Fruit fly (Drosophila melanogaster) whole organism, embryonic: ENCODE measurements around the gene CG18748.

Experiments
- CG10959 ChIP-seq: fragments of 200-800 bp; sonication (Bioruptor generic); IDR thresholded peaks from 2 replicates; pipeline ENCODE4 v1.3.6; 2022; ENCODE audit warnings: missing biosample characterization, missing genetic modification characterization
- CG11085 ChIP-seq: fragments of 200-800 bp; sonication (Bioruptor generic); IDR thresholded peaks from 2 replicates; pipeline ENCODE4 v1.3.6; 2022; ENCODE audit warnings: missing biosample characterization, missing genetic modification characterization
- CG12299 ChIP-seq: fragments of 200-800 bp; sonication (Bioruptor generic); optimal IDR thresholded peaks from 2 replicates; lab custom pipeline; 2018; ENCODE audit warnings: missing biosample characterization, mild to moderate bottlenecking, missing genetic modification characterization
- CG12744 ChIP-seq: fragments of 200-800 bp; sonication (Bioruptor generic); optimal IDR thresholded peaks from 2 replicates; lab custom pipeline; 2016; ENCODE audit warnings: missing biosample characterization, missing genetic modification characterization
- CG14860 ChIP-seq: fragments of 200-800 bp; sonication (Bioruptor generic); IDR thresholded peaks from 3 replicates; pipeline ENCODE4 v1.3.6; 2022; ENCODE audit warnings: missing biosample characterization, missing genetic modification characterization; ENCODE audit not compliant: partially characterized antibody
- CG17612 ChIP-seq: fragments of 200-800 bp; sonication (Bioruptor generic); IDR thresholded peaks from 2 replicates; pipeline ENCODE4 v1.3.6; 2022; ENCODE audit warnings: missing biosample characterization, missing genetic modification characterization
- CG17829 ChIP-seq: fragments of 200-800 bp; optimal IDR thresholded peaks from 2 replicates; lab custom pipeline; 2019; ENCODE audit warnings: missing biosample characterization, mild to moderate bottlenecking, missing genetic modification characterization, moderate library complexity
- CG34224 ChIP-seq: fragments of 200-800 bp; sonication (Bioruptor generic); IDR thresholded peaks from 3 replicates; pipeline ENCODE4 v1.3.6; 2022; ENCODE audit warnings: missing biosample characterization, missing genetic modification characterization; ENCODE audit not compliant: partially characterized antibody
- CG3838 ChIP-seq: fragments of 200-800 bp; sonication (Bioruptor generic); optimal IDR thresholded peaks from 3 replicates; lab custom pipeline; 2016; ENCODE audit warnings: missing biosample characterization, missing genetic modification characterization
- CG4424 ChIP-seq: fragments of 200-800 bp; sonication (Bioruptor generic); optimal IDR thresholded peaks from 3 replicates; lab custom pipeline; 2016; ENCODE audit warnings: missing biosample characterization, missing genetic modification characterization
- CG4707 ChIP-seq: fragments of 200-800 bp; sonication (Bioruptor generic); optimal IDR thresholded peaks from 2 replicates; lab custom pipeline; 2018; ENCODE audit warnings: missing biosample characterization, mild to moderate bottlenecking, missing genetic modification characterization, moderate library complexity
- CG6765 ChIP-seq: fragments of 200-800 bp; sonication (Bioruptor generic); optimal IDR thresholded peaks from 3 replicates; lab custom pipeline; 2017; ENCODE audit warnings: missing biosample characterization, mild to moderate bottlenecking, missing genetic modification characterization
- CG6854 ChIP-seq: fragments of 200-800 bp; sonication (Bioruptor generic); optimal IDR thresholded peaks from 3 replicates; lab custom pipeline; 2017; ENCODE audit warnings: missing biosample characterization, mild to moderate bottlenecking, missing genetic modification characterization
- CG7963 ChIP-seq: fragments of 200-800 bp; sonication (Bioruptor generic); IDR thresholded peaks from 3 replicates; pipeline ENCODE4 v1.3.6; 2022; ENCODE audit warnings: missing biosample characterization, missing genetic modification characterization; ENCODE audit not compliant: partially characterized antibody
- CG7987 ChIP-seq: fragments of 200-800 bp; sonication (Bioruptor generic); optimal IDR thresholded peaks from 2 replicates; lab custom pipeline; 2018; ENCODE audit warnings: missing biosample characterization, mild to moderate bottlenecking, missing genetic modification characterization, moderate library complexity
- CG8478 ChIP-seq: fragments of >200 bp; optimal IDR thresholded peaks from 2 replicates; lab custom pipeline; 2018
- CG9797 ChIP-seq: fragments of 200-800 bp; sonication (Bioruptor generic); optimal IDR thresholded peaks from 3 replicates; lab custom pipeline; 2018; ENCODE audit warnings: missing biosample characterization, mild to moderate bottlenecking, missing genetic modification characterization
- CkIIα-i1 ChIP-seq: fragments of 200-800 bp; sonication (Bioruptor generic); IDR thresholded peaks from 2 replicates; pipeline ENCODE4 v1.3.6; 2022; ENCODE audit warnings: missing biosample characterization, missing genetic modification characterization
- ERR ChIP-seq: fragments of 200-800 bp; sonication (Bioruptor generic); optimal IDR thresholded peaks from 2 replicates; lab custom pipeline; 2016; ENCODE audit warnings: missing biosample characterization, missing genetic modification characterization
- Ets97D ChIP-seq: fragments of 200-800 bp; sonication (Bioruptor generic); optimal IDR thresholded peaks from 3 replicates; lab custom pipeline; 2016; ENCODE audit warnings: missing biosample characterization, missing genetic modification characterization
- GATAe ChIP-seq: fragments of 200-800 bp; sonication (Bioruptor generic); conservative IDR thresholded peaks from 2 replicates; pipeline ENCODE4 v1.3.6; 2022; ENCODE audit warnings: missing biosample characterization, missing genetic modification characterization
- HLH3B ChIP-seq: fragments of 200-800 bp; sonication (Bioruptor generic); IDR thresholded peaks from 2 replicates; pipeline ENCODE4 v1.3.6; 2022; ENCODE audit warnings: missing biosample characterization, missing genetic modification characterization
- Med ChIP-seq: fragments of 200-800 bp; sonication (Bioruptor generic); peaks from one replicate; lab custom pipeline; 2016; ENCODE audit warnings: missing biosample characterization, missing genetic modification characterization, mild to moderate bottlenecking, inconsistent platforms, moderate library complexity
- NFAT ChIP-seq: fragments of 200-800 bp; sonication (Bioruptor generic); IDR thresholded peaks from 2 replicates; pipeline ENCODE4 v1.3.6; 2022; ENCODE audit warnings: missing biosample characterization, missing genetic modification characterization
- Pdp1 ChIP-seq, 2 experiments: fragments of 200-800 bp; sonication (Bioruptor generic); optimal IDR thresholded peaks; 3 replicates each; lab custom pipeline; 2016; ENCODE audit warnings: missing biosample characterization in 2 of 2, missing genetic modification characterization in 2 of 2, mild to moderate bottlenecking in 1 of 2, moderate library complexity in 1 of 2
- Sin3A ChIP-seq: fragments of >200 bp; optimal IDR thresholded peaks from 2 replicates; lab custom pipeline; 2018
- Spps ChIP-seq: fragments of 200-800 bp; sonication (Bioruptor generic); optimal IDR thresholded peaks from 2 replicates; lab custom pipeline; 2018; ENCODE audit warnings: missing biosample characterization, mild to moderate bottlenecking, missing genetic modification characterization
- TFAM ChIP-seq: fragments of 200-800 bp; sonication (Bioruptor generic); optimal IDR thresholded peaks from 2 replicates; lab custom pipeline; 2017; ENCODE audit warnings: missing biosample characterization, missing genetic modification characterization, inconsistent platforms
- Taf1 ChIP-seq: fragments of 200-800 bp; sonication (Bioruptor generic); IDR thresholded peaks from 2 replicates; pipeline ENCODE4 v1.3.6; 2022; ENCODE audit warnings: missing biosample characterization, missing genetic modification characterization
- Vsx1 ChIP-seq: fragments of 200-800 bp; sonication (Bioruptor generic); optimal IDR thresholded peaks from 2 replicates; lab custom pipeline; 2017; ENCODE audit warnings: missing biosample characterization, mild to moderate bottlenecking, missing genetic modification characterization, missing genetic modification reagents
- cas ChIP-seq: fragments of 200-800 bp; sonication (Bioruptor generic); IDR thresholded peaks from 2 replicates; pipeline ENCODE4 v1.3.6; 2022; ENCODE audit warnings: missing biosample characterization, missing genetic modification characterization
- cato ChIP-seq: fragments of 200-800 bp; sonication (Bioruptor generic); optimal IDR thresholded peaks from 2 replicates; lab custom pipeline; 2016; ENCODE audit warnings: missing biosample characterization, missing genetic modification characterization, borderline replicate concordance
- crc ChIP-seq: fragments of 200-800 bp; sonication (Bioruptor generic); optimal IDR thresholded peaks from 2 replicates; lab custom pipeline; 2016; ENCODE audit warnings: missing biosample characterization, missing genetic modification characterization
- dimm ChIP-seq: fragments of 200-800 bp; sonication (Bioruptor generic); IDR thresholded peaks from 2 replicates; pipeline ENCODE4 v1.3.6; 2022; ENCODE audit warnings: missing biosample characterization, missing genetic modification characterization
- ems ChIP-seq: fragments of 200-800 bp; sonication (Bioruptor generic); optimal IDR thresholded peaks from 3 replicates; lab custom pipeline; 2016; ENCODE audit warnings: missing biosample characterization, missing genetic modification characterization
- en ChIP-seq: fragments of 200-800 bp; sonication (Bioruptor generic); optimal IDR thresholded peaks from 2 replicates; lab custom pipeline; 2016; ENCODE audit warnings: missing biosample characterization, missing genetic modification characterization
- gt ChIP-seq: fragments of 200-800 bp; sonication (Bioruptor generic); IDR thresholded peaks from 2 replicates; pipeline ENCODE4 v1.3.6; 2022; ENCODE audit warnings: missing biosample characterization, missing genetic modification characterization
- jing ChIP-seq: fragments of 200-800 bp; sonication (Bioruptor generic); optimal IDR thresholded peaks from 2 replicates; lab custom pipeline; 2018; ENCODE audit warnings: missing biosample characterization, mild to moderate bottlenecking, missing genetic modification characterization
- jumu ChIP-seq: fragments of 200-800 bp; sonication (Bioruptor generic); optimal IDR thresholded peaks from 3 replicates; lab custom pipeline; 2016; ENCODE audit warnings: missing biosample characterization, missing genetic modification characterization
- lab ChIP-seq: fragments of 200-800 bp; sonication (Bioruptor generic); optimal IDR thresholded peaks from 3 replicates; lab custom pipeline; 2017; ENCODE audit warnings: missing biosample characterization, missing genetic modification characterization, mild to moderate bottlenecking, moderate library complexity, missing genetic modification reagents
- lola ChIP-seq, 3 experiments: fragments of >200 bp in 2 of 3; fragments of 200-800 bp in 1 of 3; sonication (Bioruptor generic) in 1 of 3; optimal IDR thresholded peaks; 2 replicates each; lab custom pipeline; 2017 to 2019; ENCODE audit warnings: missing biosample characterization in 3 of 3, missing genetic modification characterization in 3 of 3, mild to moderate bottlenecking in 1 of 3, moderate library complexity in 1 of 3
- nom ChIP-seq: fragments of 200-800 bp; sonication (Bioruptor generic); optimal IDR thresholded peaks from 2 replicates; lab custom pipeline; 2017; ENCODE audit warnings: missing biosample characterization, missing genetic modification characterization, mild to moderate bottlenecking, moderate library complexity, missing genetic modification reagents
- otp ChIP-seq: fragments of 200-800 bp; sonication (Bioruptor generic); IDR thresholded peaks from 3 replicates; pipeline ENCODE4, ENCODE4 v1.3.6; 2022; ENCODE audit warnings: missing biosample characterization, missing genetic modification characterization
- p53 ChIP-seq: fragments of 200-800 bp; sonication (Bioruptor generic); optimal IDR thresholded peaks from 2 replicates; lab custom pipeline; 2016; ENCODE audit warnings: missing biosample characterization, missing genetic modification characterization
- pb ChIP-seq: fragments of 200-800 bp; sonication (Bioruptor generic); optimal IDR thresholded peaks from 3 replicates; lab custom pipeline; 2016; ENCODE audit warnings: missing biosample characterization, missing genetic modification characterization
- psq ChIP-seq: fragments of 200-800 bp; sonication (Bioruptor generic); optimal IDR thresholded peaks from 2 replicates; lab custom pipeline; 2017; ENCODE audit warnings: missing biosample characterization, missing genetic modification characterization
- schlank ChIP-seq: fragments of 200-800 bp; sonication (Bioruptor generic); optimal IDR thresholded peaks from 2 replicates; lab custom pipeline; 2018; ENCODE audit warnings: missing biosample characterization, mild to moderate bottlenecking, missing genetic modification characterization
- sd ChIP-seq: fragments of 200-800 bp; sonication (Bioruptor generic); optimal IDR thresholded peaks from 3 replicates; lab custom pipeline; 2018; ENCODE audit warnings: missing biosample characterization, mild to moderate bottlenecking, missing genetic modification characterization, moderate library complexity
- seq ChIP-seq: fragments of 200-800 bp; sonication (Bioruptor generic); IDR thresholded peaks from 2 replicates; pipeline ENCODE4 v1.3.6; 2022; ENCODE audit warnings: missing biosample characterization, missing genetic modification characterization
- slbo ChIP-seq: fragments of 200-800 bp; sonication (Bioruptor generic); IDR thresholded peaks from 2 replicates; pipeline ENCODE4 v1.3.6; 2022; ENCODE audit warnings: missing biosample characterization, missing genetic modification characterization
- ssp ChIP-seq: fragments of 200-800 bp; sonication (Bioruptor generic); IDR thresholded peaks from 2 replicates; pipeline ENCODE4 v1.3.6; 2022; ENCODE audit warnings: missing biosample characterization, missing genetic modification characterization
- tio ChIP-seq: fragments of 200-800 bp; sonication (Bioruptor generic); optimal IDR thresholded peaks from 2 replicates; lab custom pipeline; 2017; ENCODE audit warnings: missing biosample characterization, missing genetic modification characterization, inconsistent platforms

CG18748 gene

DNA sequence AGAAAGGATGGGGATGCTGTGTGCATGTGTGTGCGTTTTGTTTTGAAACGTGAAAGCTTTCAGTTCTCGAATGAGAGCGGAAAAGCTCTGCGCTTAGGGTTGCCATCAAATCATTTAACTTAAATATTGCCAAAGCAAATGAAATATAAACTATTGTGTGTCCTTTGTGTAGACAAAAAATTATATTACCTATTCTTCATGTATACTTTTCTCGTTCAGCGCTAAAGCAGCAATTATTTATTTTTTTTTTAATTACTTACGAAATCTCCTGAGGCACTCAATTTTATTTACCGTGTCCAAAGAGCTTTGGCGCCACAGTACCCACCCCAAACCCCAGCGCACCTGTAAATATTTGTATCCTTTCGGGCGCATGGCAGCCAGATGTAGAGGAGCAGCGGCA is 33.8 kb upstream of the CG18748 start (continued):
- TF ChIP-seq lab (GFP tag; lab: Kevin White, UChicago) (peak; percentile 74), Spps (tag; lab: Kevin White, UChicago) (no peak), sd (tag; lab: Kevin White, UChicago) (peak; percentile 13), CG17829 (no peak), CG17612 (GFP tag; lab: Robert Waterston, UW) (no peak), ssp (GFP tag; lab: Robert Waterston, UW) (peak; percentile 49; the same call in 1 of the 2 replicates), jumu (GFP tag; lab: Kevin White, UChicago) (no peak), CG6765 (peak; percentile 50), HLH3B (GFP tag; lab: Robert Waterston, UW) (0 out of 2 replicates have a peak, but pooled peaks have one; percentile 17), CG3838 (GFP tag; lab: Kevin White, UChicago) (no peak), Sin3A (no peak), psq (GFP tag; lab: Kevin White, UChicago) (no peak), Med (GFP tag; lab: Kevin White, UChicago) (peak; percentile 73), CG4424 (GFP tag; lab: Kevin White, UChicago) (no peak), jing (GFP tag; lab: Kevin White, UChicago) (no peak), CG10959 (GFP tag; lab: Robert Waterston, UW) (no peak), TFAM (no peak), Vsx1 (GFP tag; lab: Kevin White, UChicago) (no peak), Taf1 (GFP tag; lab: Robert Waterston, UW) (peak; percentile 42; the same call in 1 of the 2 replicates), CG14860 (GFP tag; lab: Robert Waterston, UW) (no peak), CG7987 (no peak), slbo (peak; percentile 63), GATAe (no peak), nom (GFP tag; lab: Kevin White, UChicago) (no peak), CG8478 (no peak), Pdp1 (GFP tag; optimal IDR thresholded peaks at IDR 0.05; lab: Kevin White, UChicago) (peak in 1 of 2 experiments; percentile 27), dimm (GFP tag; lab: Robert Waterston, UW) (no peak), crc (GFP tag; lab: Kevin White, UChicago) (no peak), Ets97D (no peak), p53 (no peak), pb (GFP tag; lab: Kevin White, UChicago) (no peak), CG12744 (peak; percentile 18), en (GFP tag; lab: Kevin White, UChicago) (no peak), otp (GFP tag; lab: Robert Waterston, UW) (no peak), CG34224 (GFP tag; lab: Robert Waterston, UW) (no peak), CG9797 (GFP tag; lab: Kevin White, UChicago) (no peak), CkIIα-i1 (GFP tag; lab: Robert Waterston, UW) (no peak), CG12299 (tag; lab: Kevin White, UChicago) (no peak), CG7963 (GFP tag; lab: Robert Waterston, UW) (no peak), ems (GFP tag; lab: Kevin White, UChicago) (no peak), NFAT (GFP tag; lab: Robert Waterston, UW) (no peak), cato (GFP tag; lab: Kevin White, UChicago) (no peak), CG11085 (no peak), CG6854 (GFP tag; lab: Kevin White, UChicago) (no peak), cas (GFP tag; lab: Robert Waterston, UW) (no peak), CG4707 (no peak), gt (no peak), lola (GFP tag; optimal IDR thresholded peaks at IDR 0.05; lab: Kevin White, UChicago) (no peak), seq (GFP tag; lab: Robert Waterston, UW) (0 out of 2 replicates have a peak, but pooled peaks have one; percentile 20), schlank (tag; lab: Kevin White, UChicago) (no peak), tio (no peak), ERR (GFP tag; lab: Kevin White, UChicago) (no peak)
